Worm (Caenorhabditis elegans) whole organism, midembryonic: ENCODE measurements around the gene arcp-1.

Experiments
- T22C8.4 ChIP-seq: fragments of 200-800 bp; sonication (Bioruptor generic); IDR thresholded peaks from 2 replicates; pipeline ENCODE4 v1.3.6; 2022; ENCODE audit warnings: missing genetic modification characterization, missing compliant biosample characterization
- cog-1 ChIP-seq: sonication (generic microtip); optimal IDR thresholded peaks from 2 replicates; lab custom pipeline; 2016; ENCODE audit warnings: missing genetic modification characterization, missing compliant biosample characterization
- flt-1 ChIP-seq: fragments of 200-800 bp; sonication (Bioruptor generic); IDR thresholded peaks from 2 replicates; pipeline ENCODE4 v1.3.6; 2022; ENCODE audit warnings: missing genetic modification characterization, missing compliant biosample characterization
- klf-2 ChIP-seq: fragments of 200-800 bp; sonication (Bioruptor generic); conservative IDR thresholded peaks from 2 replicates; pipeline ENCODE4 v1.3.6; 2022; ENCODE audit warnings: missing genetic modification reagents, missing genetic modification characterization, missing compliant biosample characterization
- med-1 ChIP-seq: sonication (generic microtip); optimal IDR thresholded peaks from 2 replicates; lab custom pipeline; 2017; ENCODE audit warnings: missing genetic modification characterization, mild to moderate bottlenecking, missing compliant biosample characterization, antibody characterized with exemption, missing genetic modification reagents; ENCODE audit not compliant: insufficient read depth
- ref-1 ChIP-seq: fragments of 200-800 bp; sonication (Bioruptor generic); conservative IDR thresholded peaks from 2 replicates; pipeline ENCODE4 v1.3.6; 2022; ENCODE audit warnings: missing genetic modification reagents, missing genetic modification characterization, missing compliant biosample characterization
- tab-1 ChIP-seq: fragments of 200-800 bp; sonication (Bioruptor generic); IDR thresholded peaks from 2 replicates; pipeline ENCODE4 v1.3.6; 2022; ENCODE audit warnings: missing genetic modification characterization, missing compliant biosample characterization
- ztf-23 ChIP-seq: fragments of 200-800 bp; sonication (Bioruptor generic); IDR thresholded peaks from 2 replicates; pipeline ENCODE4 v1.3.6; 2022; ENCODE audit warnings: missing genetic modification reagents, missing genetic modification characterization, missing compliant biosample characterization
- ztf-29 ChIP-seq: fragments of 200-800 bp; sonication (Bioruptor generic); IDR thresholded peaks from 2 replicates; pipeline ENCODE4 v1.3.6; 2022; ENCODE audit warnings: missing genetic modification reagents, missing genetic modification characterization, missing compliant biosample characterization

Gene arcp-1

DNA sequence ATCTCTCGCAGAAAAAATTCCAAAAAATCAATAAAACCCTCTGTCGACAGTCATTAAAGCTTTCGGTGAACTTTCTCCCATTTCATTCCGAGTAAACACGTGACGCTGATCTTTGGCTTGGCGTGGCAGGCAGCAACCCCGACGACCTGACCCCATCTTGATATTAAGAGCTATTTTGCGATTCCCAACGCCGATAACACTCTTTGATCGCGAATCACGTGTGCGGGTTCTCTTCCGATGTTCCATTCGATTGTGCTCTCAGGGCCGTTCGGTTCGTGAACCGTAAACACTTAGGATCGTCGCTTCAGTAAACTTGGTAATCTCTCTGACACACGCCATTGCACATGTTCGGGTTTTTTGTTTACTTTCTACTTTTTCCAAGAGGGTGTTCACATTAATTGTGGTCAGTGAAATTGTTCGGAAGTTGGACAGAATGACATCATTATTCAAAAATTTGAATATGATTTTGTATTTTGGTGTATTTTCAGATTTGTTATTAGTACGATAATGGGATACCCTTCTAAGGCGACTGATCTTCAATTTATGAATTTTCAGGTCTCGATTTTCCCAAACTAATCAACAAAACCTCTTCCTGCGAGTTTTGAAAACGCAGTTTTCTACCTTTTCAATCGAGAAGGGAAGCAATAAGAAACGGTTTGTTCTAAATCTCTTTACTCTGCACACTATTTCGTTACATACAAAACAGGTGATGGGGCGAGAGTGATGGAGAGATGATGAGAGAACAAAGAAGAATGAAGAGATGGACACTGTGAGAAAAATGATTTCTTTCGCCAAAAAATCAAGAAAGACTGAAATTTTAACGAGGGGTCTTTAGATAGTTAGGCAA, 38.2 kb upstream of the arcp-1 start:
- TF ChIP-seq T22C8.4 (GFP tag; lab: Robert Waterston, UW) (0 out of 2 replicates have a peak, but pooled peaks have one; percentile 8), flt-1 (GFP tag; lab: Robert Waterston, UW) (no peak)

ce11 chrIII:3795933-3796332, 36.7 kb upstream of the arcp-1 start:
- TF ChIP-seq flt-1 (GFP tag; lab: Robert Waterston, UW) (no peak), ref-1 (no peak), med-1 (no peak)

ce11 chrIII:3790855-3791254, 31.6 kb upstream of the arcp-1 start:
- TF ChIP-seq klf-2 (GFP tag; lab: Robert Waterston, UW) = no peak
- no peak for TF ChIP-seq T22C8.4 (GFP tag; lab: Robert Waterston, UW)
- TF ChIP-seq cog-1 = no peak
- TF ChIP-seq tab-1 = no peak
- no peak for TF ChIP-seq med-1
- no peak for TF ChIP-seq ztf-29 (GFP tag; lab: Robert Waterston, UW)
- no peak for TF ChIP-seq flt-1 (GFP tag; lab: Robert Waterston, UW)
- TF ChIP-seq ztf-23 (GFP tag; lab: Robert Waterston, UW) = no peak
- TF ChIP-seq ref-1 = no peak

- no peak for TF ChIP-seq med-1
- TF ChIP-seq klf-2 (GFP tag; lab: Robert Waterston, UW) = no peak
- TF ChIP-seq flt-1 (GFP tag; lab: Robert Waterston, UW) = no peak
- no peak for TF ChIP-seq ref-1
- no peak for TF ChIP-seq ztf-23 (GFP tag; lab: Robert Waterston, UW)
- TF ChIP-seq T22C8.4 (GFP tag; lab: Robert Waterston, UW) = no peak
- no peak for TF ChIP-seq ztf-29 (GFP tag; lab: Robert Waterston, UW)
- TF ChIP-seq tab-1 = no peak
- TF ChIP-seq cog-1 = no peak
Observed at ce11 chrIII:3789688-3790371, 30.6 kb upstream of the arcp-1 start.

DNA sequence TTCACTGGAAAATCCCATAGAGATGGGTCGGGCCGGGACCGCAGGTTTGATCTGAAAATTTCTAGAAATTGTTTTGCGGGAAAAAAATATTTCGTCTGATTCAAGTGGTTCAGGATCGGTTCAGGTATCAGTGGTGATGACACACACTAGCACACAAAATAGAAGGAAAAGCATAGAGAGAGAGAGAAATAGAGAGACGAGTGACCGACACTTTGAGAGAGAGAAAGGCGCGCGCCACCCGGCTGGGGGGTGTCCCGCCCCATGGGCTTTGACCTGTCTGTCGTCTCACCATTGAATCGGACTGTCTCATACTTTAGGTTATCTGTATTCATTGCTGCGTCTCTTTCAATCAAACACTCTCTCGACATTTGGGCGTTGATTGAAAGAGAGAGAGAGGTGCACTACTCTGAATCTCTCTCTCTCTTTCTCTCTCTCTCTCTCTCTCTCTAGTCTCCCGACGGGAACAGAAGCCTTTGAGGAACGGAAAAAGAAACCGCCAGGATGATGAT, 27.3 kb upstream of the arcp-1 start, which contains the start of gene acy-3:
Gene acy-3, minus strand, starts transcription at position 51 of the 509 bp plus-strand sequence.
- TF ChIP-seq tab-1 (0 out of 2 replicates have a peak, but pooled peaks have one; percentile 27), klf-2 (GFP tag; lab: Robert Waterston, UW) (no peak)

DNA sequence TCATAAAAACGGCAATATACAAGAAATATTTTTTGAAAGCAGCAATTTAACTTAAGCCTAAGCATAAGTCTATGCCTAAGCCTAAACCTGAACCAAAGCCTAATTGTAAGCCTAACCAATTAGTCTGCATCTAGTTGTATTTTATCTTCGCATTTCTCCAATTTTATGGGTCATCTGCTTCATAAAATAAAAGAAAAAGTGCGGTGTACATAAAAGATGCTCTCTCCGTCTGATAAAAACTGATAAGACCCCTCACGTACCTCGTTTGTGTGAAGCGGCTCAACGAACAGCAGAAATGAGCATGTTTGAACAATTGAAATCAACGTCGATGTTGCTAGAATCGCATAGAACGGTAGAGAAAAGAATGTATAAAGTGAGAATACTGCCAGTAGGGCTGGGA, 25.9 kb upstream of the arcp-1 start:
- TF ChIP-seq ztf-29 (GFP tag; lab: Robert Waterston, UW) = peak; percentile 32; the same call in 1 of the 2 replicates
- no peak for TF ChIP-seq ref-1

DNA sequence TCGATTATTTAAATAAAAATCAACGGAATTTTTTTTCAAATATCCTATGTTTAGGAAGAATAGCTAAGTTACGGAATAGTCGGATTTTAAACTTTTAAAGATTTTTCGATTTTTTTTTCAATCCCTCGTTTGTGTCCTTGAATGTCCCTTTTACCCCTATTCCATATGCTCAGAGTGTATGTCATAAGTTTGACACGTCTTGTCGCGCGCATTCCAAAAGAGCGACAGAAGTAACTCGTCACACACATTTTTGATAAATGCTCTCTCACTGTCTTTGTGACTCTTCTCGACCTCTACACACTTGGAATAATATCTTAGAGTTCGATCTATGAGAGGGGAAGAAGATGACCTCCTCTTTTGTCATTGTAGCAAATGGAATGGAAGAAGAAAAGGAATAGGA, 24.7 kb upstream of the arcp-1 start:
- no peak for TF ChIP-seq ztf-23 (GFP tag; lab: Robert Waterston, UW)
- no peak for TF ChIP-seq ztf-29 (GFP tag; lab: Robert Waterston, UW)
- TF ChIP-seq klf-2 (GFP tag; lab: Robert Waterston, UW) = no peak
- no peak for TF ChIP-seq flt-1 (GFP tag; lab: Robert Waterston, UW)
- TF ChIP-seq cog-1 = no peak

DNA sequence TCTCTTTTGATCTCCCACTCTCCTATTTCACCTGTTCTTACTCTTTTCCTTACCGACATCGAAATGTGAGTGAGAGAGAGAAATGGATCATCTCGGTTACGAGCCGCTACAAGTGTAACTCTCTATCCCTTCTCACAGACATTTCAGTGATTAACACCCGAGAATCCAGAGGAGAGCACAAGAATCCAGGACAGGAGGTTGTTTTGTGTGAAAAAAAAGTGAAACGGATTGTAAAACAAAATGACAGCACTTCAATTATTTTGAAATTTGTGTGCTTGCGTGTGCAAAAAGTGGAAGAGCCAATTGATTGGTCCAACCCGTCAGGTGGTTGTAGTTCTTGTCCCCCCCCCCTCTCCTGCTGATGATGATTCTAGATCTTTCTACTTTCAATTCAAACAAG, 23.6 kb upstream of the arcp-1 start:
- TF ChIP-seq tab-1 (no peak), T22C8.4 (GFP tag; lab: Robert Waterston, UW) (no peak), flt-1 (GFP tag; lab: Robert Waterston, UW) (no peak), ztf-23 (GFP tag; lab: Robert Waterston, UW) (no peak), cog-1 (no peak), klf-2 (GFP tag; lab: Robert Waterston, UW) (no peak), ztf-29 (GFP tag; lab: Robert Waterston, UW) (no peak), med-1 (no peak), ref-1 (no peak)

- TF ChIP-seq T22C8.4 (GFP tag; lab: Robert Waterston, UW) (no peak), flt-1 (GFP tag; lab: Robert Waterston, UW) (no peak)
Observed at ce11 chrIII:3781827-3782226, 22.6 kb upstream of the arcp-1 start.

- no peak for TF ChIP-seq klf-2 (GFP tag; lab: Robert Waterston, UW)
Observed at ce11 chrIII:3774550-3774949, 15.3 kb upstream of the arcp-1 start.

DNA sequence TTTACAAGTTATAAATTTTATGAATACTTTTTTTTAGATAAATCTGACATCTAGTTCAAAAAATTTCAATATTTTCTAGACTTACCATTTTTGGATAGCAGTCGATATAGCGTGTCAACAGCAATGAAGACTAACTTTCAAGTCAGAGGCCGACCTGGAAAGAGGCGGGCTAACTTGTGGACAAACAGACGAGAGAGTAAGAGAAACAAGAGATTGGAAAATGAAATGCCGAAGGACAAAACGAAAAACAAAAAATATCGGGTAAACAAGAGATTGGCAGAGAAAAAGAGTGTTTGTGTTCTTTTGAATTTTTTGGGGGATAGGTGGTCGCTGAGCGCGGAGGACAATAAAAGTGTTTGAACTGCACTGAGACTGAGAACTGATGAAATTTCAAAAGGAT, 14.0 kb upstream of the arcp-1 start, which contains the start of gene lec-4:
Gene lec-4, minus strand, starts transcription at position 154 of the 400 bp plus-strand sequence.
- TF ChIP-seq klf-2 (GFP tag; lab: Robert Waterston, UW) = no peak
- TF ChIP-seq cog-1 = no peak
- no peak for TF ChIP-seq med-1
